Worm (Caenorhabditis elegans) whole organism, L2 larva: ENCODE measurements around the gene Y73B6BL.289.

Experiments used
- ZK546.5 ChIP-seq: sonication (generic microtip); optimal IDR thresholded peaks from 2 replicates; lab custom pipeline; 2017; ENCODE audit warnings: missing biosample characterization, missing genetic modification characterization
- lin-11 ChIP-seq: fragments of 150-350 bp; sonication (generic microtip); optimal IDR thresholded peaks from 2 replicates; lab custom pipeline; 2014; ENCODE audit warnings: missing biosample characterization, missing genetic modification characterization, inconsistent platforms, mixed read lengths
- mdl-1 ChIP-seq, 2 experiments: fragments of 150-350 bp in 1 of 2; sonication (generic microtip) in 1 of 2; optimal IDR thresholded peaks; 2 replicates each; lab custom pipeline; 2017; ENCODE audit warnings: missing biosample characterization in 2 of 2, missing genetic modification characterization in 2 of 2
- nhr-21 ChIP-seq: fragments of 150-350 bp; optimal IDR thresholded peaks from 2 replicates; lab custom pipeline; 2014; ENCODE audit warnings: missing biosample characterization, missing genetic modification characterization

DNA sequence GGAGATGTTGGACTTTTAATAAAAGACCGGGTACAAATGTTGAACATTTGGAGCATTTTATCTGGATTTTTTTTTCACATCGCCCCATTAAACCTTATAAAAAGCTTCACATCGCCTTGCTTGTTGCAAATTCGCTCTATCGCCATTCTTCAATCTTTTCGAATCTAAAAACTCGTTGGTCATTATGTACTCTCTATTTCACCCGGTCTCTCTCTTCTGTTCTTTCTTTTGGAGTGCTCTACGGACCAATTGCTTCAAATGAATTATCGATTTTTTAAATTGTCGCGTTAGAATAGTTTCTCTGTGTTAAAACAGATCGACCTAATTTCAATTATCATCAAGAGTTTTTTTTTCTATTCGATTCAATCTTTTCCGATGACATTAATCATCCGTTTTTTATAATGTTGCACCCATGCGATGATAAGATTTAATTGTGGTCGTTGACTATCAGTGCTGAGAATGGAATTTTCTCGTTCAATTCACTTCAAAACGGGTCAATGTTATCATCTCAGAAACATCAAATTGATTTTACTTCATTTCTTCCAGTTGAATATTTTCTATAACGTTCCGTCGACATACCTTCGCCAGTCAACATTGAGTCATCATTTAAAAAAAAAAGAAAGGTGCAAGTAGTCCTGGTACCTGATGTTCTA lies 19.8 kb upstream of the Y73B6BL.289 start:
- TF ChIP-seq lin-11 (no peak), nhr-21 (tag; lab: Kevin White, UChicago) (no peak), mdl-1 (tag; optimal IDR thresholded peaks at IDR 0.05; lab: Kevin White, UChicago) (no peak), ZK546.5 (tag; lab: Kevin White, UChicago) (no peak)
